Worm (Caenorhabditis elegans) whole organism, late embryonic: ENCODE results near the gene Y37E11B.2.

Experiments
- T23F11.4 ChIP-seq: fragments of 200-800 bp; sonication (Bioruptor generic); optimal IDR thresholded peaks from 2 replicates; lab custom pipeline; 2018; ENCODE audit warnings: mild to moderate bottlenecking, missing genetic modification characterization, missing compliant biosample characterization
- Y22D7AL.16 ChIP-seq: sonication (generic microtip); optimal IDR thresholded peaks from 2 replicates; lab custom pipeline; 2016; ENCODE audit warnings: missing genetic modification characterization, missing compliant biosample characterization
- ahr-1 ChIP-seq: sonication (generic microtip); optimal IDR thresholded peaks from 2 replicates; lab custom pipeline; 2016; ENCODE audit warnings: missing genetic modification characterization, missing compliant biosample characterization
- ceh-14 ChIP-seq: sonication (generic microtip); optimal IDR thresholded peaks from 2 replicates; lab custom pipeline; 2016; ENCODE audit warnings: missing genotype, missing genetic modification characterization, missing compliant biosample characterization
- ceh-19 ChIP-seq: fragments of 200-800 bp; sonication (Bioruptor generic); optimal IDR thresholded peaks from 2 replicates; lab custom pipeline; 2018; ENCODE audit warnings: mild to moderate bottlenecking, missing genetic modification characterization, missing compliant biosample characterization
- ceh-24 ChIP-seq: sonication (generic microtip); optimal IDR thresholded peaks from 2 replicates; lab custom pipeline; 2016; ENCODE audit warnings: mild to moderate bottlenecking, missing genetic modification characterization, missing compliant biosample characterization
- ceh-48 ChIP-seq: sonication (generic microtip); optimal IDR thresholded peaks from 2 replicates; lab custom pipeline; 2016; ENCODE audit warnings: missing genetic modification characterization, inconsistent platforms, missing compliant biosample characterization
- ceh-9 ChIP-seq: sonication (generic microtip); optimal IDR thresholded peaks from 2 replicates; lab custom pipeline; 2016; ENCODE audit warnings: mild to moderate bottlenecking, missing genetic modification characterization, inconsistent platforms, missing compliant biosample characterization
- che-1 ChIP-seq: sonication (generic microtip); optimal IDR thresholded peaks from 2 replicates; lab custom pipeline; 2016; ENCODE audit warnings: mild to moderate bottlenecking, missing genetic modification characterization, missing compliant biosample characterization
- dmd-4 ChIP-seq: sonication (generic microtip); optimal IDR thresholded peaks from 2 replicates; lab custom pipeline; 2016; ENCODE audit warnings: borderline replicate concordance, missing genetic modification characterization, missing compliant biosample characterization
- dve-1 ChIP-seq: sonication (generic microtip); optimal IDR thresholded peaks from 2 replicates; lab custom pipeline; 2017; ENCODE audit warnings: antibody characterized with exemption, mild to moderate bottlenecking, missing genetic modification characterization, missing compliant biosample characterization
- elt-2 ChIP-seq: sonication (generic microtip); optimal IDR thresholded peaks from 2 replicates; lab custom pipeline; 2016; ENCODE audit warnings: missing genetic modification reagents, missing genetic modification characterization, missing compliant biosample characterization
- elt-4 ChIP-seq: sonication (generic microtip); optimal IDR thresholded peaks from 2 replicates; lab custom pipeline; 2016; ENCODE audit warnings: missing genetic modification characterization, missing compliant biosample characterization
- fkh-6 ChIP-seq: sonication (generic microtip); optimal IDR thresholded peaks from 2 replicates; lab custom pipeline; 2016; ENCODE audit warnings: missing genetic modification characterization, missing compliant biosample characterization
- hlh-13 ChIP-seq: fragments of 200-800 bp; sonication (Bioruptor generic); optimal IDR thresholded peaks from 2 replicates; lab custom pipeline; 2018; ENCODE audit warnings: mild to moderate bottlenecking, missing genetic modification characterization, missing compliant biosample characterization
- hlh-30 ChIP-seq: sonication (generic microtip); optimal IDR thresholded peaks from 2 replicates; lab custom pipeline; 2017; ENCODE audit warnings: antibody characterized with exemption, missing genetic modification characterization, missing compliant biosample characterization; ENCODE audit not compliant: insufficient read depth
- hlh-8 ChIP-seq: sonication (generic microtip); optimal IDR thresholded peaks from 2 replicates; lab custom pipeline; 2016; ENCODE audit warnings: missing genotype, missing genetic modification characterization, missing compliant biosample characterization
- lin-11 ChIP-seq: fragments of 200-800 bp; sonication (Bioruptor generic); optimal IDR thresholded peaks from 2 replicates; lab custom pipeline; 2018; ENCODE audit warnings: mild to moderate bottlenecking, missing genetic modification characterization, missing compliant biosample characterization
- npax-4 ChIP-seq: sonication (generic microtip); optimal IDR thresholded peaks from 2 replicates; lab custom pipeline; 2016; ENCODE audit warnings: missing genetic modification characterization, missing compliant biosample characterization
- pax-1 ChIP-seq: fragments of 150-350 bp; optimal IDR thresholded peaks from 2 replicates; lab custom pipeline; 2014; ENCODE audit warnings: missing biosample characterization, missing genetic modification characterization
- pha-2 ChIP-seq: sonication (generic microtip); optimal IDR thresholded peaks from 2 replicates; lab custom pipeline; 2017; ENCODE audit warnings: mild to moderate bottlenecking, missing genetic modification characterization, missing compliant biosample characterization
- pha-4 ChIP-seq: fragments of 150-350 bp; optimal IDR thresholded peaks from 2 replicates; lab custom pipeline; 2018; ENCODE audit warnings: missing biosample characterization, missing genetic modification reagents, missing genetic modification characterization
- pqm-1 ChIP-seq: sonication (generic microtip); optimal IDR thresholded peaks from 2 replicates; lab custom pipeline; 2016; ENCODE audit warnings: missing genetic modification characterization, missing compliant biosample characterization
- rnt-1 ChIP-seq: sonication (generic microtip); optimal IDR thresholded peaks from 2 replicates; lab custom pipeline; 2016; ENCODE audit warnings: missing genetic modification characterization, missing compliant biosample characterization
- sox-4 ChIP-seq: sonication (generic microtip); optimal IDR thresholded peaks from 2 replicates; lab custom pipeline; 2017; ENCODE audit warnings: mild to moderate bottlenecking, missing genetic modification characterization, inconsistent platforms, missing compliant biosample characterization
- tbx-7 ChIP-seq: sonication (generic microtip); optimal IDR thresholded peaks from 2 replicates; lab custom pipeline; 2016; ENCODE audit warnings: missing genotype, missing genetic modification characterization, missing compliant biosample characterization
- ttx-3 ChIP-seq: sonication (generic microtip); optimal IDR thresholded peaks from 2 replicates; lab custom pipeline; 2016; ENCODE audit warnings: missing genetic modification reagents, missing genetic modification characterization, missing compliant biosample characterization
- unc-3 ChIP-seq, 2 experiments: fragments of 200-800 bp in 1 of 2; sonication (Bioruptor generic) in 1 of 2; sonication (generic microtip) in 1 of 2; conservative IDR thresholded peaks in 1 of 2; optimal IDR thresholded peaks in 1 of 2; 2 replicates each; pipeline versions ENCODE4 v1.3.6 to Lab custom; 2016 to 2022; ENCODE audit warnings: missing compliant biosample characterization in 2 of 2, missing genetic modification characterization in 2 of 2, missing genetic modification reagents in 1 of 2
- unc-42 ChIP-seq: sonication (generic microtip); optimal IDR thresholded peaks from 2 replicates; lab custom pipeline; 2016; ENCODE audit warnings: missing genotype, missing genetic modification characterization, missing compliant biosample characterization
- unc-55 ChIP-seq: sonication (generic microtip); optimal IDR thresholded peaks from 2 replicates; lab custom pipeline; 2017; ENCODE audit warnings: missing biosample characterization, missing genetic modification reagents, missing genetic modification characterization

Y37E11B.2 gene

ce11 chrIV:3608547-3609222 is 30.4 kb downstream of the Y37E11B.2 start:
- no peak for TF ChIP-seq elt-4 (tag; lab: Kevin White, UChicago)
- peak; percentile 97 for TF ChIP-seq dve-1
- TF ChIP-seq, all 69 proteins: peak for 1

- TF ChIP-seq ceh-24 (tag; lab: Kevin White, UChicago) (no peak), lin-11 (tag; lab: Kevin White, UChicago) (no peak), unc-55 (GFP tag; lab: Kevin White, UChicago) (no peak), elt-4 (tag; lab: Kevin White, UChicago) (no peak), ceh-48 (no peak)
Measured at ce11 chrIV:3610987-3611386, 32.7 kb downstream of the Y37E11B.2 start.

- TF ChIP-seq hlh-30 (tag; lab: Kevin White, UChicago) (peak; percentile 11), ceh-48 (no peak), ceh-9 (tag; lab: Kevin White, UChicago) (no peak), hlh-13 (no peak), tbx-7 (no peak), fkh-6 (tag; lab: Kevin White, UChicago) (no peak), pqm-1 (peak; percentile 75), ahr-1 (no peak), pax-1 (tag; lab: Kevin White, UChicago) (no peak), ceh-19 (GFP tag; lab: Kevin White, UChicago) (no peak), hlh-8 (tag; lab: Kevin White, UChicago) (no peak), unc-42 (no peak), pha-4 (no peak), pha-2 (tag; lab: Kevin White, UChicago) (no peak), Y22D7AL.16 (tag; lab: Kevin White, UChicago) (no peak), sox-4 (no peak), dmd-4 (tag; lab: Kevin White, UChicago) (no peak), ttx-3 (tag; lab: Kevin White, UChicago) (no peak), T23F11.4 (GFP tag; lab: Kevin White, UChicago) (no peak), elt-2 (tag; lab: Kevin White, UChicago) (peak; percentile 98), elt-4 (tag; lab: Kevin White, UChicago) (no peak), ceh-14 (tag; lab: Kevin White, UChicago) (no peak)
Measured at ce11 chrIV:3611845-3612244, 33.6 kb downstream of the Y37E11B.2 start.

ce11 chrIV:3613022-3613605 is 34.9 kb downstream of the Y37E11B.2 start, which contains the start of gene ltah-1.2:
Gene ltah-1.2, minus strand, starts transcription at chrIV:3613072.
- no peak for TF ChIP-seq che-1
- TF ChIP-seq pha-2 (tag; lab: Kevin White, UChicago) = no peak
- TF ChIP-seq npax-4 = no peak
- no peak for TF ChIP-seq rnt-1 (tag; lab: Kevin White, UChicago)
- TF ChIP-seq, all 69 proteins: peak for 0

- TF ChIP-seq pha-2 (tag; lab: Kevin White, UChicago) (no peak), elt-4 (tag; lab: Kevin White, UChicago) (peak; percentile 81)
- TF ChIP-seq, all 69 proteins: peak for 1
Measured at ce11 chrIV:3618719-3619118, 40.5 kb downstream of the Y37E11B.2 start.

- TF ChIP-seq unc-3 (GFP tag; conservative IDR thresholded peaks at IDR 0.05; lab: Robert Waterston, UW) = peak; percentile 59; the same call in 1 of the 2 replicates
- peak; percentile 39 for TF ChIP-seq unc-3 (tag; optimal IDR thresholded peaks at IDR 0.05; lab: Kevin White, UChicago)
- TF ChIP-seq lin-11 (tag; lab: Kevin White, UChicago) = no peak
- TF ChIP-seq unc-42 = peak; percentile 51
- TF ChIP-seq, all 69 proteins: peak for 2
Measured at ce11 chrIV:3621805-3622355, 43.6 kb downstream of the Y37E11B.2 start.
